Fruit fly (Drosophila melanogaster): Measurements from ENCODE around the gene rk.
A peak's percentile ranks its signal among the peaks of the same experiment; 100 is the strongest.

The rk gene

dm6 chr2L:13957239-13957638 lies 43.8 kb downstream of the rk start, which contains the start of gene NimA:
NimA (plus strand) TSS chr2L:13957539.
- TF ChIP-seq woc (GFP tag; optimal IDR thresholded peaks at IDR 0.05) (no peak), OdsH (GFP tag; optimal IDR thresholded peaks at IDR 0.05) (no peak)

DNA sequence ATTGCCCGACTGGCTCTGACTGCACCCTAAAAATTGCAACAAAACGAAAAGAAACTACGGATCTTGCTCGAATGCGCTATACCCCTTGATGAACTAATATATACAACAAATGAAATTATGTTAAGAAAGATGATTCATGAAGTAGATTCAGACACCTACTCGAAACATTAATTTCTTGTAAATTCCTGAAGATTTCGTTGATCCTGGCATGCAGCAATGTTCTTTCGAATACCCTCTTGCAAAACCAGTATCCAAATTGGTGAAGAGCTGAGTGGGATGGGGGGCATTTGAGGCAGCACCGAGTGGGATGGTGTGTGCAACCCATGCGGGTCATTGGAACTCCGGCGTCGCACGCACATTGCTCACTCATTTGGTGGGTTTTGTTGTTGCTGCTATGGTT lies 45.3 kb downstream of the rk start:
- TF ChIP-seq Dfd (GFP tag; optimal IDR thresholded peaks at IDR 0.05) (no peak), h (GFP tag; optimal IDR thresholded peaks at IDR 0.05) (peak; percentile 95), N (GFP tag; optimal IDR thresholded peaks at IDR 0.05) (no peak), Sp1 (GFP tag; optimal IDR thresholded peaks at IDR 0.05) (peak; percentile 96), Vsx2 (GFP tag; optimal IDR thresholded peaks at IDR 0.05; ENCODE audit: partially characterized antibody) (no peak), CG32264 (GFP tag; optimal IDR thresholded peaks at IDR 0.05) (peak; percentile 84), Jra (GFP tag; optimal IDR thresholded peaks at IDR 0.05) (peak; percentile 95), ey (GFP tag; optimal IDR thresholded peaks at IDR 0.05) (peak; percentile 98), dmrt93B (GFP tag; optimal IDR thresholded peaks at IDR 0.05) (peak; percentile 95), Hr83 (GFP tag; optimal IDR thresholded peaks at IDR 0.05; ENCODE audit: poor library complexity, severe bottlenecking) (no peak), brk (GFP tag; optimal IDR thresholded peaks at IDR 0.05) (peak; percentile 95), jim (GFP tag; optimal IDR thresholded peaks at IDR 0.05) (no peak), br (GFP tag; optimal IDR thresholded peaks at IDR 0.05) (peak; percentile 97), Rel (GFP tag; optimal IDR thresholded peaks at IDR 0.05) (peak; percentile 74), Rel (tag; optimal IDR thresholded peaks at IDR 0.05) (peak; percentile 72), lola (GFP tag; optimal IDR thresholded peaks at IDR 0.05) (no peak), Myc (optimal IDR thresholded peaks at IDR 0.05) (no peak), sv (GFP tag; optimal IDR thresholded peaks at IDR 0.05) (no peak), Hr78 (GFP tag; optimal IDR thresholded peaks at IDR 0.05) (no peak), dl (GFP tag; optimal IDR thresholded peaks at IDR 0.05; ENCODE audit: insufficient read depth in 1 of 2, partially characterized antibody in 2 of 2) (no peak), Hnf4 (GFP tag; optimal IDR thresholded peaks at IDR 0.05) (peak; percentile 97), pan (optimal IDR thresholded peaks at IDR 0.05) (peak; percentile 58), usp (GFP tag; optimal IDR thresholded peaks at IDR 0.05) (no peak), Dif (GFP tag; optimal IDR thresholded peaks at IDR 0.05; ENCODE audit: partially characterized antibody) (peak; percentile 29), foxo (GFP tag; optimal IDR thresholded peaks at IDR 0.05) (peak; percentile 29 to 97), GATAd (GFP tag; optimal IDR thresholded peaks at IDR 0.05) (peak; percentile 87), HLH106 (tag; optimal IDR thresholded peaks at IDR 0.05) (peak; percentile 98), psq (GFP tag; optimal IDR thresholded peaks at IDR 0.05) (peak; percentile 93), CG9705 (GFP tag; optimal IDR thresholded peaks at IDR 0.05) (peak; percentile 72), OdsH (GFP tag; optimal IDR thresholded peaks at IDR 0.05) (peak; percentile 97), rgr (GFP tag; optimal IDR thresholded peaks at IDR 0.05) (peak; percentile 96), woc (GFP tag; optimal IDR thresholded peaks at IDR 0.05) (peak; percentile 95), Abd-B (GFP tag; optimal IDR thresholded peaks at IDR 0.05) (no peak), tai (GFP tag; optimal IDR thresholded peaks at IDR 0.05) (peak; percentile 96), fru (GFP tag; optimal IDR thresholded peaks at IDR 0.05) (peak; percentile 97), Mio (GFP tag; optimal IDR thresholded peaks at IDR 0.05) (peak; percentile 72), sage (GFP tag; optimal IDR thresholded peaks at IDR 0.05) (peak; percentile 88), dsf (GFP tag; optimal IDR thresholded peaks at IDR 0.05; ENCODE audit: borderline replicate concordance) (peak; percentile 88), CrebA (GFP tag; optimal IDR thresholded peaks at IDR 0.05; ENCODE audit: borderline replicate concordance) (peak; percentile 78)

DNA sequence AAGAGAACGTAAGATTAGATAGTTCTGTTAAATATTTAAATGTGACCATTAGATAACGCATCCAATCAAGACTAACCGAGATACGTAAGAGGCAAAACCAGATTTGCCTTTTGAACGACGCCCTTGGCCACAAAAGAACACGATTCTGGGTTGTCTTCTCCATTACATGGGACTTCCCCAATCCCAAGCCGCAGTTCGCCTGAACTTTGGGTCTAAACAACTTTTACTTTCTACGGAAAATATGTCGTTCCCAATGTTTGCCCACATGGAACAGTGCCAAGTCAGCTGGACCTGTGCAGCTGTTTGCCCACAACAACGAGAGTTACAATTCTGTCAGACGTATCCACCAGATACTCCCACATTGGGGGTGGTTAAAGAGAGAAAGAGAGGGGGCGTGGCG lies 51.3 kb downstream of the rk start:
- TF ChIP-seq dsf (GFP tag; optimal IDR thresholded peaks at IDR 0.05; ENCODE audit: borderline replicate concordance) (no peak), fru (GFP tag; optimal IDR thresholded peaks at IDR 0.05) (no peak), Dif (GFP tag; optimal IDR thresholded peaks at IDR 0.05; ENCODE audit: partially characterized antibody) (no peak), ey (GFP tag; optimal IDR thresholded peaks at IDR 0.05) (no peak), HLH106 (tag; optimal IDR thresholded peaks at IDR 0.05) (no peak), N (GFP tag; optimal IDR thresholded peaks at IDR 0.05) (no peak), rgr (GFP tag; optimal IDR thresholded peaks at IDR 0.05) (no peak), usp (GFP tag; optimal IDR thresholded peaks at IDR 0.05) (no peak), lola (GFP tag; optimal IDR thresholded peaks at IDR 0.05) (no peak), Hr83 (GFP tag; optimal IDR thresholded peaks at IDR 0.05; ENCODE audit: poor library complexity, severe bottlenecking) (no peak), CrebA (GFP tag; optimal IDR thresholded peaks at IDR 0.05; ENCODE audit: borderline replicate concordance) (no peak), Rel (GFP tag; optimal IDR thresholded peaks at IDR 0.05) (no peak), Rel (tag; optimal IDR thresholded peaks at IDR 0.05) (no peak), Jra (GFP tag; optimal IDR thresholded peaks at IDR 0.05) (no peak), pan (optimal IDR thresholded peaks at IDR 0.05) (no peak), Myc (optimal IDR thresholded peaks at IDR 0.05) (no peak), tai (GFP tag; optimal IDR thresholded peaks at IDR 0.05) (no peak), brk (GFP tag; optimal IDR thresholded peaks at IDR 0.05) (no peak)

Measured in whole organism, wandering third instar larva.